Worm (Caenorhabditis elegans): ENCODE measurements around the gene Y37A1B.7.

- TF ChIP-seq ztf-4 (tag; optimal IDR thresholded peaks at IDR 0.05) (no peak), elt-1 (tag; optimal IDR thresholded peaks at IDR 0.05) (no peak), fos-1 (tag; optimal IDR thresholded peaks at IDR 0.05) (no peak), ceh-82 (tag; optimal IDR thresholded peaks at IDR 0.05) (no peak), nhr-11 (tag; optimal IDR thresholded peaks at IDR 0.05) (no peak), sma-9 (GFP tag; optimal IDR thresholded peaks at IDR 0.05) (no peak), sma-9 (tag; optimal IDR thresholded peaks at IDR 0.05) (no peak), lin-13 (GFP tag; optimal IDR thresholded peaks at IDR 0.05) (no peak)
These were observed 39.4 kb upstream of the Y37A1B.7 start for ce11 chrIV:14082956-14083355.

All from whole organism, L2 larva.